Worm (Caenorhabditis elegans): Measurements from ENCODE around the gene acr-3.

acr-3 gene

ce11 chrX:6744978-6745377 is 35.6 kb downstream of the acr-3 start (continued):
- TF ChIP-seq mdl-1 (tag; optimal IDR thresholded peaks at IDR 0.05) (peak in 1 of 2 experiments; percentile 73), hlh-4 (tag; optimal IDR thresholded peaks at IDR 0.05) (no peak), elt-3 (tag; optimal IDR thresholded peaks at IDR 0.05) (no peak), lin-14 (GFP tag; optimal IDR thresholded peaks at IDR 0.05) (peak; percentile 85), xbp-1 (tag; optimal IDR thresholded peaks at IDR 0.05) (no peak), unc-62 (GFP tag; optimal IDR thresholded peaks at IDR 0.05) (no peak), nhr-28 (tag; optimal IDR thresholded peaks at IDR 0.05) (no peak), ceh-82 (tag; optimal IDR thresholded peaks at IDR 0.05) (peak in 1 of 3 experiments; percentile 27), swsn-7 (tag; optimal IDR thresholded peaks at IDR 0.05) (peak; percentile 19), nhr-237 (tag; optimal IDR thresholded peaks at IDR 0.05) (no peak), lin-35 (GFP tag; optimal IDR thresholded peaks at IDR 0.05) (no peak), Y116A8C.19 (tag; optimal IDR thresholded peaks at IDR 0.05; ENCODE audit: borderline replicate concordance) (no peak), rnt-1 (tag; optimal IDR thresholded peaks at IDR 0.05) (peak; percentile 7), hlh-17 (GFP tag; optimal IDR thresholded peaks at IDR 0.05; ENCODE audit: borderline replicate concordance) (no peak), fkh-8 (tag; optimal IDR thresholded peaks at IDR 0.05) (peak; percentile 7), zag-1 (tag; optimal IDR thresholded peaks at IDR 0.05) (no peak), vab-15 (tag; optimal IDR thresholded peaks at IDR 0.05) (no peak), nhr-47 (tag; optimal IDR thresholded peaks at IDR 0.05) (no peak), snpc-4 (tag; optimal IDR thresholded peaks at IDR 0.05) (no peak), fkh-10 (GFP tag; optimal IDR thresholded peaks at IDR 0.05) (peak; percentile 82), efl-1 (optimal IDR thresholded peaks at IDR 0.05) (no peak), efl-1 (GFP tag; optimal IDR thresholded peaks at IDR 0.05 in 1 of 2) (no peak), tlp-1 (tag; optimal IDR thresholded peaks at IDR 0.05) (no peak), sptf-1 (tag; optimal IDR thresholded peaks at IDR 0.05) (no peak), mep-1 (tag; optimal IDR thresholded peaks at IDR 0.05) (peak; percentile 20), lsy-2 (tag; optimal IDR thresholded peaks at IDR 0.05) (no peak), grh-1 (GFP tag; IDR thresholded peaks at IDR 0.05) (no peak), fos-1 (tag; optimal IDR thresholded peaks at IDR 0.05) (no peak), unc-86 (tag; optimal IDR thresholded peaks at IDR 0.05) (peak; percentile 33), fkh-4 (tag; optimal IDR thresholded peaks at IDR 0.05; ENCODE audit: borderline replicate concordance) (no peak), C34B4.2 (tag; optimal IDR thresholded peaks at IDR 0.05) (no peak)

ce11 chrX:6745515-6745914 is 36.2 kb downstream of the acr-3 start:
- TF ChIP-seq rnt-1 (tag; optimal IDR thresholded peaks at IDR 0.05) (peak; percentile 69), blmp-1 (tag; optimal IDR thresholded peaks at IDR 0.05) (peak; percentile 32), egl-27 (tag; optimal IDR thresholded peaks at IDR 0.05) (peak in 1 of 2 experiments; percentile 33), unc-130 (tag; optimal IDR thresholded peaks at IDR 0.05) (peak; percentile 36), nhr-19 (GFP tag; conservative IDR thresholded peaks at IDR 0.05) (peak; percentile 60), dsc-1 (tag; optimal IDR thresholded peaks at IDR 0.05) (peak; percentile 75), efl-1 (optimal IDR thresholded peaks at IDR 0.05) (no peak), efl-1 (GFP tag; optimal IDR thresholded peaks at IDR 0.05 in 1 of 2) (no peak), elt-3 (tag; optimal IDR thresholded peaks at IDR 0.05) (peak in 1 of 6 experiments; percentile 7), nhr-77 (tag; optimal IDR thresholded peaks at IDR 0.05) (no peak), ets-5 (GFP tag; IDR thresholded peaks at IDR 0.05) (no peak), lin-14 (GFP tag; optimal IDR thresholded peaks at IDR 0.05) (peak; percentile 68), mep-1 (tag; optimal IDR thresholded peaks at IDR 0.05) (peak; percentile 21), snu-23 (GFP tag; optimal IDR thresholded peaks at IDR 0.05) (peak; percentile 38), ceh-63 (GFP tag; optimal IDR thresholded peaks at IDR 0.05) (peak; percentile 15), nhr-71 (tag; optimal IDR thresholded peaks at IDR 0.05) (peak; percentile 69), nhr-20 (tag; optimal IDR thresholded peaks at IDR 0.05) (peak; percentile 46), nhr-76 (tag; optimal IDR thresholded peaks at IDR 0.05) (no peak), ceh-82 (tag; optimal IDR thresholded peaks at IDR 0.05) (peak in 1 of 3 experiments; percentile 3)

Data from whole organism, L1 larva.